Worm (Caenorhabditis elegans): ENCODE data around the gene H40L08.9.

- TF ChIP-seq fkh-8 (tag; optimal IDR thresholded peaks at IDR 0.05) (no peak), dpl-1 (GFP tag; optimal IDR thresholded peaks at IDR 0.05) (no peak), nhr-237 (tag; optimal IDR thresholded peaks at IDR 0.05) (no peak), egl-27 (tag; optimal IDR thresholded peaks at IDR 0.05) (no peak)
These were observed 7.0 kb downstream of the H40L08.9 start, which contains the start of gene mam-6 for ce11 chrX:15069242-15069641.

Data from whole organism, L1 larva.